Worm (Caenorhabditis elegans): Measurements from ENCODE around the gene Y55B1AR.4.

The Y55B1AR.4 gene

ce11 chrIII:634618-635017 lies 29.3 kb upstream of the Y55B1AR.4 start, which contains the start of gene fem-2 (continued):
- no peak for TF ChIP-seq Y53G8AR.9 (GFP tag; conservative IDR thresholded peaks at IDR 0.05)
- TF ChIP-seq lsl-1 (GFP tag; optimal IDR thresholded peaks at IDR 0.05) = peak; percentile 35
- no peak for TF ChIP-seq B0261.1 (tag; optimal IDR thresholded peaks at IDR 0.05)
- no peak for TF ChIP-seq ztf-6 (GFP tag; IDR thresholded peaks at IDR 0.05)
- no peak for TF ChIP-seq F33H1.4 (GFP tag; IDR thresholded peaks at IDR 0.05)
- no peak for TF ChIP-seq hlh-26 (GFP tag; conservative IDR thresholded peaks at IDR 0.05)
- no peak for TF ChIP-seq Y56A3A.18 (GFP tag; IDR thresholded peaks at IDR 0.05)
- TF ChIP-seq unc-130 (GFP tag; optimal IDR thresholded peaks at IDR 0.05) = no peak
- no peak for TF ChIP-seq ceh-100 (GFP tag; IDR thresholded peaks at IDR 0.05)
- TF ChIP-seq mxl-1 (tag; optimal IDR thresholded peaks at IDR 0.05) = no peak
- TF ChIP-seq cebp-1 (GFP tag; IDR thresholded peaks at IDR 0.05) = no peak
- TF ChIP-seq cebp-1 (tag; optimal IDR thresholded peaks at IDR 0.05) = peak; percentile 26
- no peak for TF ChIP-seq rcor-1 (GFP tag; IDR thresholded peaks at IDR 0.05)
- TF ChIP-seq snpc-3.4 (tag; optimal IDR thresholded peaks at IDR 0.05) = no peak

ce11 chrIII:631421-631820 lies 26.1 kb upstream of the Y55B1AR.4 start, which contains the start of gene T19C3.6:
Gene T19C3.6 (minus strand): TSS chrIII:631521.
- TF ChIP-seq lsl-1 (GFP tag; optimal IDR thresholded peaks at IDR 0.05) = peak; percentile 36
- peak; percentile 45; the same call in 1 of the 2 replicates for TF ChIP-seq mcd-1 (GFP tag; IDR thresholded peaks at IDR 0.05)
- TF ChIP-seq him-1 (tag; optimal IDR thresholded peaks at IDR 0.05) = peak; percentile 35
- TF ChIP-seq snpc-1.3 (tag; optimal IDR thresholded peaks at IDR 0.05; ENCODE audit: insufficient read depth) = no peak

ce11 chrIII:628942-629341 lies 23.6 kb upstream of the Y55B1AR.4 start:
- TF ChIP-seq Y56A3A.18 (GFP tag; IDR thresholded peaks at IDR 0.05) (peak; percentile 75; the same call in 1 of the 2 replicates), lin-26 (GFP tag; IDR thresholded peaks at IDR 0.05) (peak; percentile 54), B0261.1 (tag; optimal IDR thresholded peaks at IDR 0.05) (peak; percentile 58), nfyb-1 (GFP tag; IDR thresholded peaks at IDR 0.05) (peak; percentile 65), rpc-1 (optimal IDR thresholded peaks at IDR 0.05) (peak; percentile 6), rpc-1 (tag; optimal IDR thresholded peaks at IDR 0.05) (peak; percentile 47), Y53G8AR.9 (GFP tag; conservative IDR thresholded peaks at IDR 0.05) (0 out of 2 replicates have a peak, but pooled peaks have one; percentile 42), dox-1 (GFP tag; IDR thresholded peaks at IDR 0.05) (0 out of 2 replicates have a peak, but pooled peaks have one; percentile 21), ztf-25 (GFP tag; IDR thresholded peaks at IDR 0.05) (0 out of 2 replicates have a peak, but pooled peaks have one; percentile 57), aptf-3 (GFP tag; IDR thresholded peaks at IDR 0.05) (0 out of 2 replicates have a peak, but pooled peaks have one; percentile 31), hmg-1.2 (GFP tag; IDR thresholded peaks at IDR 0.05) (peak; percentile 44), tbp1 (GFP tag; optimal IDR thresholded peaks at IDR 0.05) (peak; percentile 84), mcd-1 (GFP tag; IDR thresholded peaks at IDR 0.05) (peak; percentile 49)

- TF ChIP-seq Y67H2A.10 (GFP tag; conservative IDR thresholded peaks at IDR 0.05) (no peak), C17E4.6 (GFP tag; IDR thresholded peaks at IDR 0.05) (no peak), B0019.2 (GFP tag; conservative IDR thresholded peaks at IDR 0.05) (no peak), B0261.1 (tag; optimal IDR thresholded peaks at IDR 0.05) (no peak), cebp-1 (GFP tag; IDR thresholded peaks at IDR 0.05) (no peak), cebp-1 (tag; optimal IDR thresholded peaks at IDR 0.05) (no peak)
Observed at ce11 chrIII:627838-628237, 22.5 kb upstream of the Y55B1AR.4 start, which contains the start of gene T19C3.5. Gene T19C3.5 (minus strand): TSS chrIII:627938.

ce11 chrIII:626091-626490 lies 20.8 kb upstream of the Y55B1AR.4 start:
- TF ChIP-seq pbrm-1 (GFP tag; IDR thresholded peaks at IDR 0.05) = no peak
- no peak for TF ChIP-seq sptf-2 (GFP tag; optimal IDR thresholded peaks at IDR 0.05)
- no peak for TF ChIP-seq egl-44 (GFP tag; IDR thresholded peaks at IDR 0.05)
- no peak for TF ChIP-seq pha-4 (tag; optimal IDR thresholded peaks at IDR 0.05)
- no peak for TF ChIP-seq nfyb-1 (GFP tag; IDR thresholded peaks at IDR 0.05)
